Worm (Caenorhabditis elegans): ENCODE results near the gene ipla-1.
A peak's percentile ranks its signal among the peaks of the same experiment; 100 is the strongest.

Gene ipla-1

ce11 chrII:4617990-4618389 is 16.8 kb upstream of the ipla-1 start, which contains the start of gene clec-137:
Gene clec-137, minus strand, starts transcription at chrII:4618090.
- TF ChIP-seq attf-4 (tag; optimal IDR thresholded peaks at IDR 0.05), result no peak
- no peak for TF ChIP-seq nhr-237 (tag; optimal IDR thresholded peaks at IDR 0.05)
- TF ChIP-seq zfp-3 (GFP tag; conservative IDR thresholded peaks at IDR 0.05), result no peak
- TF ChIP-seq skn-1 (tag; optimal IDR thresholded peaks at IDR 0.05), result no peak
- TF ChIP-seq lir-3 (tag; optimal IDR thresholded peaks at IDR 0.05), result no peak
- TF ChIP-seq snpc-1.2 (GFP tag; IDR thresholded peaks at IDR 0.05), result no peak
- TF ChIP-seq ZK546.5 (tag; optimal IDR thresholded peaks at IDR 0.05), result no peak
- no peak for TF ChIP-seq nhr-6 (tag; optimal IDR thresholded peaks at IDR 0.05)
- TF ChIP-seq dmd-9 (GFP tag; IDR thresholded peaks at IDR 0.05), result no peak
- no peak for TF ChIP-seq egl-43 (GFP tag; IDR thresholded peaks at IDR 0.05)
- no peak for TF ChIP-seq D1046.2 (GFP tag; IDR thresholded peaks at IDR 0.05)
- TF ChIP-seq mep-1 (tag; optimal IDR thresholded peaks at IDR 0.05), result no peak

ce11 chrII:4616443-4616842 is 15.3 kb upstream of the ipla-1 start, which contains the start of gene clec-136:
Gene clec-136, minus strand, starts transcription at chrII:4616543.
- no peak for TF ChIP-seq dpl-1 (GFP tag; optimal IDR thresholded peaks at IDR 0.05)
- TF ChIP-seq php-3 (GFP tag; IDR thresholded peaks at IDR 0.05), result no peak
- TF ChIP-seq F37D6.2 (tag; optimal IDR thresholded peaks at IDR 0.05), result no peak
- TF ChIP-seq spr-1 (tag; optimal IDR thresholded peaks at IDR 0.05), result no peak
- no peak for TF ChIP-seq aha-1 (tag)
- no peak for TF ChIP-seq nhr-6 (tag; optimal IDR thresholded peaks at IDR 0.05)

ce11 chrII:4612694-4613093 is 11.5 kb upstream of the ipla-1 start, which contains the start of gene pqn-35:
Gene pqn-35, plus strand, starts transcription at chrII:4612994.
- TF ChIP-seq dpl-1 (GFP tag; optimal IDR thresholded peaks at IDR 0.05) (no peak), unc-39 (tag; optimal IDR thresholded peaks at IDR 0.05) (no peak), cey-2 (tag; optimal IDR thresholded peaks at IDR 0.05; ENCODE audit: borderline replicate concordance, insufficient read depth) (no peak), F37D6.2 (tag; optimal IDR thresholded peaks at IDR 0.05) (no peak), pqm-1 (tag; optimal IDR thresholded peaks at IDR 0.05) (no peak), tra-1 (GFP tag; IDR thresholded peaks at IDR 0.05) (no peak), lin-39 (tag; optimal IDR thresholded peaks at IDR 0.05) (no peak), mdl-1 (tag; optimal IDR thresholded peaks at IDR 0.05) (no peak), mes-2 (tag; optimal IDR thresholded peaks at IDR 0.05; ENCODE audit: poor library complexity, severe bottlenecking) (no peak), tag-97 (GFP tag; IDR thresholded peaks at IDR 0.05) (no peak), lin-15B (tag; optimal IDR thresholded peaks at IDR 0.05) (no peak)

- TF ChIP-seq fkh-10 (GFP tag; optimal IDR thresholded peaks at IDR 0.05) (peak; percentile 62), ceh-20 (GFP tag; IDR thresholded peaks at IDR 0.05) (no peak)
Measured at ce11 chrII:4608073-4608472, 6.9 kb upstream of the ipla-1 start, which contains the start of gene F35D11.3. Gene F35D11.3, plus strand, starts transcription at chrII:4608372.

ce11 chrII:4606687-4607297 is 5.6 kb upstream of the ipla-1 start:
- TF ChIP-seq Y75B8A.6 (GFP tag; IDR thresholded peaks at IDR 0.05) (no peak), nhr-42 (GFP tag; IDR thresholded peaks at IDR 0.05) (no peak), attf-4 (tag; optimal IDR thresholded peaks at IDR 0.05) (no peak), dmd-9 (GFP tag; IDR thresholded peaks at IDR 0.05) (no peak), D1046.2 (GFP tag; IDR thresholded peaks at IDR 0.05) (no peak), lin-1 (GFP tag; IDR thresholded peaks at IDR 0.05) (no peak), aha-1 (tag) (peak; percentile 66), lin-39 (tag; optimal IDR thresholded peaks at IDR 0.05) (no peak), fkh-10 (GFP tag; optimal IDR thresholded peaks at IDR 0.05) (peak; percentile 76), F44E2.7 (GFP tag; IDR thresholded peaks at IDR 0.05) (no peak), ceh-20 (GFP tag; IDR thresholded peaks at IDR 0.05) (no peak), ceh-62 (tag; optimal IDR thresholded peaks at IDR 0.05) (no peak), zag-1 (tag; optimal IDR thresholded peaks at IDR 0.05) (no peak), zip-2 (tag; optimal IDR thresholded peaks at IDR 0.05) (no peak), mxl-2 (GFP tag; conservative IDR thresholded peaks at IDR 0.05) (no peak), lin-29 (GFP tag; IDR thresholded peaks at IDR 0.05) (no peak), daf-19 (GFP tag; conservative IDR thresholded peaks at IDR 0.05) (no peak), mes-2 (tag; optimal IDR thresholded peaks at IDR 0.05; ENCODE audit: poor library complexity, severe bottlenecking) (no peak), spr-3 (GFP tag; optimal IDR thresholded peaks at IDR 0.05) (no peak), jun-1 (tag; optimal IDR thresholded peaks at IDR 0.05) (no peak), ctbp-1 (GFP tag; IDR thresholded peaks at IDR 0.05) (no peak), ces-1 (GFP tag; optimal IDR thresholded peaks at IDR 0.05) (peak; percentile 85), php-3 (GFP tag; IDR thresholded peaks at IDR 0.05) (no peak), lir-3 (tag; optimal IDR thresholded peaks at IDR 0.05) (no peak), egl-43 (GFP tag; IDR thresholded peaks at IDR 0.05) (no peak), set-16 (GFP tag; IDR thresholded peaks at IDR 0.05) (no peak)
